Worm (Caenorhabditis elegans) whole organism, mixed stage, embryonic: Measurements from ENCODE around the gene T01G5.7.

ENCODE experiments used
- ceh-83 ChIP-seq: fragments of 200-800 bp; sonication (Bioruptor generic); optimal IDR thresholded peaks from 2 replicates; lab custom pipeline; 2018; ENCODE audit warnings: mild to moderate bottlenecking, missing genetic modification characterization, missing compliant biosample characterization
- flh-1 ChIP-seq: fragments of 200-800 bp; sonication (Bioruptor generic); optimal IDR thresholded peaks from 2 replicates; lab custom pipeline; 2018; ENCODE audit warnings: mild to moderate bottlenecking, missing genetic modification characterization, moderate library complexity, missing compliant biosample characterization
- lsy-2 ChIP-seq: fragments of 150-350 bp; optimal IDR thresholded peaks from 2 replicates; lab custom pipeline; 2014; ENCODE audit warnings: missing biosample characterization, missing genetic modification characterization
- nhr-2 ChIP-seq: fragments of 150-350 bp; optimal IDR thresholded peaks from 2 replicates; lab custom pipeline; 2014; ENCODE audit warnings: missing biosample characterization, missing genetic modification characterization
- nhr-28 ChIP-seq: fragments of 150-350 bp; optimal IDR thresholded peaks from 2 replicates; lab custom pipeline; 2014; ENCODE audit warnings: missing biosample characterization, missing genetic modification characterization
- snpc-4 ChIP-seq: fragments of 150-350 bp; optimal IDR thresholded peaks from 2 replicates; lab custom pipeline; 2014; ENCODE audit warnings: missing biosample characterization, missing genetic modification characterization

ce11 chrV:15089438-15089837 is 22.3 kb upstream of the T01G5.7 start, which contains the start of the genes C01G10.5 and C01G10.4:
- TF ChIP-seq lsy-2 (tag; lab: Kevin White, UChicago) (no peak), nhr-2 (tag; lab: Kevin White, UChicago) (no peak), flh-1 (GFP tag; lab: Kevin White, UChicago) (no peak), snpc-4 (tag; lab: Kevin White, UChicago) (no peak), nhr-28 (tag; lab: Kevin White, UChicago) (no peak), ceh-83 (GFP tag; lab: Kevin White, UChicago) (no peak)
